Fruit fly (Drosophila melanogaster) whole organism, embryonic: Measurements from ENCODE around the gene Gcn5.

Experiments
- ATbp ChIP-seq: fragments of 200-800 bp; sonication (Bioruptor generic); optimal IDR thresholded peaks from 2 replicates; lab custom pipeline; 2017; ENCODE audit warnings: missing biosample characterization, mild to moderate bottlenecking, missing genetic modification characterization, missing genetic modification reagents
- Ada2b ChIP-seq: fragments of 200-800 bp; sonication (Bioruptor generic); IDR thresholded peaks from 2 replicates; pipeline ENCODE4 v1.3.6; 2022; ENCODE audit warnings: missing biosample characterization, missing genetic modification characterization
- Adf1 ChIP-seq: fragments of 200-800 bp; sonication (Bioruptor generic); IDR thresholded peaks from 2 replicates; pipeline ENCODE4 v1.3.6; 2022; ENCODE audit warnings: missing biosample characterization, missing genetic modification characterization
- Bdp1 ChIP-seq: fragments of 200-800 bp; sonication (Bioruptor generic); optimal IDR thresholded peaks from 3 replicates; lab custom pipeline; 2016; ENCODE audit warnings: missing biosample characterization, missing genetic modification characterization
- Bteb2 ChIP-seq: fragments of 200-800 bp; sonication (Bioruptor generic); optimal IDR thresholded peaks from 2 replicates; lab custom pipeline; 2016; ENCODE audit warnings: missing biosample characterization, missing genetic modification characterization
- CG10209 ChIP-seq: fragments of 200-800 bp; sonication (Bioruptor generic); optimal IDR thresholded peaks from 3 replicates; lab custom pipeline; 2017; ENCODE audit warnings: missing biosample characterization, mild to moderate bottlenecking, missing genetic modification characterization, missing genetic modification reagents
- CG10274 ChIP-seq: fragments of 200-800 bp; sonication (Bioruptor generic); optimal IDR thresholded peaks from 3 replicates; lab custom pipeline; 2017; ENCODE audit warnings: missing biosample characterization, mild to moderate bottlenecking, missing genetic modification characterization
- CG11093 ChIP-seq: fragments of 200-800 bp; sonication (Bioruptor generic); IDR thresholded peaks from 3 replicates; pipeline ENCODE4 v1.3.6; 2022; ENCODE audit warnings: missing biosample characterization, missing genetic modification characterization
- CG11398 ChIP-seq: fragments of 200-800 bp; sonication (Bioruptor generic); optimal IDR thresholded peaks from 2 replicates; lab custom pipeline; 2016; ENCODE audit warnings: missing biosample characterization, missing genetic modification characterization
- CG12071 ChIP-seq: fragments of 200-800 bp; sonication (Bioruptor generic); optimal IDR thresholded peaks from 3 replicates; lab custom pipeline; 2018; ENCODE audit warnings: missing biosample characterization, mild to moderate bottlenecking, missing genetic modification characterization
- CG12391 ChIP-seq: fragments of 200-800 bp; sonication (Bioruptor generic); optimal IDR thresholded peaks from 3 replicates; lab custom pipeline; 2018; ENCODE audit warnings: missing biosample characterization, mild to moderate bottlenecking, missing genetic modification characterization, moderate library complexity
- CG12769 ChIP-seq: fragments of 200-800 bp; sonication (Bioruptor generic); optimal IDR thresholded peaks from 2 replicates; lab custom pipeline; 2019; ENCODE audit warnings: missing biosample characterization, mild to moderate bottlenecking, missing genetic modification characterization, moderate library complexity
- CG14710 ChIP-seq: fragments of 200-800 bp; sonication (Bioruptor generic); optimal IDR thresholded peaks from 3 replicates; lab custom pipeline; 2019; ENCODE audit warnings: missing biosample characterization, mild to moderate bottlenecking, missing genetic modification characterization, moderate library complexity
- CG15011 ChIP-seq: fragments of 200-800 bp; sonication (Bioruptor generic); optimal IDR thresholded peaks from 3 replicates; lab custom pipeline; 2018; ENCODE audit warnings: missing biosample characterization, mild to moderate bottlenecking, missing genetic modification characterization
- CG3281 ChIP-seq: fragments of 200-800 bp; sonication (Bioruptor generic); optimal IDR thresholded peaks from 3 replicates; lab custom pipeline; 2017; ENCODE audit warnings: missing biosample characterization, mild to moderate bottlenecking, missing genetic modification characterization
- CG3407 ChIP-seq: fragments of 200-800 bp; sonication (Bioruptor generic); optimal IDR thresholded peaks from 2 replicates; lab custom pipeline; 2018; ENCODE audit warnings: missing biosample characterization, mild to moderate bottlenecking, missing genetic modification characterization
- CG7271 ChIP-seq: fragments of 200-800 bp; sonication (Bioruptor generic); optimal IDR thresholded peaks from 2 replicates; lab custom pipeline; 2018; ENCODE audit warnings: missing biosample characterization, mild to moderate bottlenecking, missing genetic modification characterization, moderate library complexity
- CG7987 ChIP-seq: fragments of 200-800 bp; sonication (Bioruptor generic); optimal IDR thresholded peaks from 2 replicates; lab custom pipeline; 2018; ENCODE audit warnings: missing biosample characterization, mild to moderate bottlenecking, missing genetic modification characterization, moderate library complexity
- CG8944 ChIP-seq: fragments of 200-800 bp; sonication (Bioruptor generic); optimal IDR thresholded peaks from 3 replicates; lab custom pipeline; 2016; ENCODE audit warnings: missing biosample characterization, missing genetic modification characterization
- D19A ChIP-seq: fragments of 200-800 bp; optimal IDR thresholded peaks from 3 replicates; lab custom pipeline; 2019; ENCODE audit warnings: missing biosample characterization, mild to moderate bottlenecking, missing genetic modification characterization, moderate library complexity
- Doc3 ChIP-seq: fragments of 200-800 bp; sonication (Bioruptor generic); IDR thresholded peaks from 3 replicates; pipeline ENCODE4 v1.3.6; 2022; ENCODE audit warnings: missing biosample characterization, missing genetic modification characterization; ENCODE audit not compliant: partially characterized antibody
- Gug ChIP-seq: fragments of 200-800 bp; sonication (Bioruptor generic); IDR thresholded peaks from 4 replicates; pipeline ENCODE4 v1.3.6; 2022; ENCODE audit warnings: missing biosample characterization, missing genetic modification characterization
- HLH3B ChIP-seq: fragments of 200-800 bp; sonication (Bioruptor generic); IDR thresholded peaks from 2 replicates; pipeline ENCODE4 v1.3.6; 2022; ENCODE audit warnings: missing biosample characterization, missing genetic modification characterization
- HmgD ChIP-seq: fragments of 200-800 bp; sonication (Bioruptor generic); optimal IDR thresholded peaks from 3 replicates; lab custom pipeline; 2016; ENCODE audit warnings: missing biosample characterization, missing genetic modification characterization
- Jarid2 ChIP-seq: fragments of 200-800 bp; sonication (Bioruptor generic); optimal IDR thresholded peaks from 3 replicates; lab custom pipeline; 2017; ENCODE audit warnings: mild to moderate bottlenecking, missing biosample characterization, missing genetic modification reagents, missing genetic modification characterization
- Nf-YA ChIP-seq: fragments of 200-800 bp; sonication (Bioruptor generic); IDR thresholded peaks from 2 replicates; pipeline ENCODE4 v1.3.6; 2022; ENCODE audit warnings: missing biosample characterization, missing genetic modification characterization
- Optix ChIP-seq: fragments of 200-800 bp; sonication (Bioruptor generic); IDR thresholded peaks from 3 replicates; pipeline ENCODE4 v1.3.6; 2022; ENCODE audit warnings: missing biosample characterization, missing genetic modification characterization
- Six4 ChIP-seq: fragments of 200-800 bp; sonication (Bioruptor generic); optimal IDR thresholded peaks from 2 replicates; lab custom pipeline; 2016; ENCODE audit warnings: missing biosample characterization, missing genetic modification characterization
- Tbp ChIP-seq: fragments of >200 bp; optimal IDR thresholded peaks from 2 replicates; lab custom pipeline; 2018; ENCODE audit warnings: missing biosample characterization, missing genetic modification characterization
- caup ChIP-seq: fragments of 200-800 bp; sonication (Bioruptor generic); optimal IDR thresholded peaks from 3 replicates; lab custom pipeline; 2017; ENCODE audit warnings: missing biosample characterization, mild to moderate bottlenecking, missing genetic modification characterization, moderate library complexity; ENCODE audit not compliant: severe bottlenecking
- dmrt99B ChIP-seq: fragments of 200-800 bp; sonication (Bioruptor generic); optimal IDR thresholded peaks from 2 replicates; lab custom pipeline; 2018; ENCODE audit warnings: missing biosample characterization, mild to moderate bottlenecking, missing genetic modification characterization, moderate library complexity
- dpn ChIP-seq, 2 experiments: fragments of 200-800 bp; sonication (Bioruptor generic); optimal IDR thresholded peaks; 3 replicates each; lab custom pipeline; 2016; ENCODE audit warnings: missing biosample characterization in 2 of 2, missing genetic modification characterization in 2 of 2
- esg ChIP-seq: fragments of 200-800 bp; sonication (Bioruptor generic); conservative IDR thresholded peaks from 2 replicates; pipeline ENCODE4 v1.3.6; 2022; ENCODE audit warnings: missing biosample characterization, missing genetic modification characterization
- ftz-f1 ChIP-seq: fragments of 200-800 bp; sonication (Bioruptor generic); optimal IDR thresholded peaks from 2 replicates; lab custom pipeline; 2016; ENCODE audit warnings: missing biosample characterization, missing genetic modification characterization
- her ChIP-seq: fragments of 200-800 bp; sonication (Bioruptor generic); optimal IDR thresholded peaks from 2 replicates; lab custom pipeline; 2016; ENCODE audit warnings: missing biosample characterization, missing genetic modification characterization
- ind ChIP-seq: fragments of 200-800 bp; sonication (Bioruptor generic); optimal IDR thresholded peaks from 3 replicates; lab custom pipeline; 2016; ENCODE audit warnings: missing biosample characterization, missing genetic modification characterization
- klu ChIP-seq: fragments of 200-800 bp; sonication (Bioruptor generic); IDR thresholded peaks from 2 replicates; pipeline ENCODE4 v1.3.6; 2022; ENCODE audit warnings: missing biosample characterization, missing genetic modification characterization
- odd ChIP-seq: fragments of 200-800 bp; sonication (Bioruptor generic); optimal IDR thresholded peaks from 2 replicates; lab custom pipeline; 2017; ENCODE audit warnings: missing biosample characterization, mild to moderate bottlenecking, missing genetic modification characterization
- otp ChIP-seq: fragments of 200-800 bp; sonication (Bioruptor generic); IDR thresholded peaks from 3 replicates; pipeline ENCODE4, ENCODE4 v1.3.6; 2022; ENCODE audit warnings: missing biosample characterization, missing genetic modification characterization
- pho ChIP-seq: fragments of 200-800 bp; sonication (Bioruptor generic); optimal IDR thresholded peaks from 2 replicates; lab custom pipeline; 2016; ENCODE audit warnings: missing biosample characterization, missing genetic modification characterization
- psq ChIP-seq: fragments of 200-800 bp; sonication (Bioruptor generic); optimal IDR thresholded peaks from 2 replicates; lab custom pipeline; 2017; ENCODE audit warnings: missing biosample characterization, missing genetic modification characterization
- ssp ChIP-seq: fragments of 200-800 bp; sonication (Bioruptor generic); IDR thresholded peaks from 2 replicates; pipeline ENCODE4 v1.3.6; 2022; ENCODE audit warnings: missing biosample characterization, missing genetic modification characterization
- stc ChIP-seq: fragments of 200-800 bp; sonication (Bioruptor generic); IDR thresholded peaks from 2 replicates; pipeline ENCODE4 v1.3.6; 2022; ENCODE audit warnings: missing biosample characterization, missing genetic modification characterization
- stwl ChIP-seq: fragments of 200-800 bp; sonication (Bioruptor generic); optimal IDR thresholded peaks from 3 replicates; lab custom pipeline; 2018; ENCODE audit warnings: missing biosample characterization, mild to moderate bottlenecking, missing genetic modification characterization, moderate library complexity
- tna ChIP-seq: fragments of 200-800 bp; sonication (Bioruptor generic); IDR thresholded peaks from 2 replicates; pipeline ENCODE4 v1.3.6; 2022; ENCODE audit warnings: missing biosample characterization, missing genetic modification characterization; ENCODE audit not compliant: partially characterized antibody
- trem ChIP-seq: fragments of 200-800 bp; optimal IDR thresholded peaks from 3 replicates; lab custom pipeline; 2019; ENCODE audit warnings: missing biosample characterization, mild to moderate bottlenecking, missing genetic modification characterization, moderate library complexity
- wdn ChIP-seq: fragments of 200-800 bp; sonication (Bioruptor generic); IDR thresholded peaks from 2 replicates; pipeline ENCODE4 v1.3.6; 2022; ENCODE audit warnings: missing biosample characterization, missing genetic modification characterization
- z ChIP-seq: fragments of 200-800 bp; sonication (Bioruptor generic); IDR thresholded peaks from 3 replicates; pipeline ENCODE4 v1.3.6; 2022; ENCODE audit warnings: missing biosample characterization, missing genetic modification characterization
- zfh1 ChIP-seq: fragments of 200-800 bp; sonication (Bioruptor generic); IDR thresholded peaks from 3 replicates; pipeline ENCODE4 v1.3.6; 2022; ENCODE audit warnings: missing biosample characterization, missing genetic modification characterization
- zfh2 ChIP-seq: fragments of 200-800 bp; sonication (Bioruptor generic); optimal IDR thresholded peaks from 2 replicates; lab custom pipeline; 2016; ENCODE audit warnings: missing biosample characterization, missing genetic modification characterization

Gene Gcn5

DNA sequence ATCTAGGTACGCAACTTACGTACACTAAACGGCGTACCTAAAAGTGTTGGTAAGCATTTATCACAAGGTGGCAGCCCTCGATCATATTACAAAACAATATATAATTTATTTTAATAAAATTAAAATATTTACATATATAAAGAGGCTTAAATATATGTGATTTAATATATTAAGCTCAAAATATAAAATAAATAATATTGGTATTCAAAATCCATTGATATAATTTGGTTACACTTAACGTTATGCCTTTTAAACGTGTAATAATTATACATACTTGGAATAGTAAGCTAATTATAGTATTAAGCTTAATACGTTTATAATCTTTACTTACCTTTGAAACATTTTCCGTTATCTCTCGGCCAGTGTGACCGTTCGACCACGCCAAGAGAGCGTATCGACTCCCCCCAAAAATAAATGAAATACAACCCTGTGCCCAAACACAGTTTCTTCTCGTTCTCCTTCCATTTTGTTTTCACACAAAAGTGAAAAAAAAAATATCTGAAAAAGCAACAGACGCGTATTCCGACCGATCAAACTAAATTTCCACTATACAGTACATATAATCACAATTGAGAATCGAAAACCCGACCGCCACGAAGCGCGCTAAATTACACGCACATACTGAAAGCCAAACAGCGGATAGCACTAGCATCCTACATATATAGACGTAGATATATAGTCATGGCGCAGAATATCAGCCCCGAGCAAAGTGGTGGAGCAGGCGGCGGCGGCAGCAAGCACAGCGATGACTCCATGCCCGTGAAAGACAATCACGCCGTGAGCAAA lies 19.8 kb downstream of the Gcn5 start, which contains the start of the genes CG10646 and vih (continued):
- peak; percentile 55 for TF ChIP-seq Six4 (GFP tag; lab: Kevin White, UChicago)
- no peak for TF ChIP-seq CG8944 (GFP tag; lab: Kevin White, UChicago)
- no peak for TF ChIP-seq Bdp1 (GFP tag; lab: Kevin White, UChicago)
- TF ChIP-seq zfh2 (GFP tag; lab: Kevin White, UChicago): peak; percentile 22
- peak; percentile 14 for TF ChIP-seq dmrt99B (tag; lab: Kevin White, UChicago)
- TF ChIP-seq CG10274 (GFP tag; lab: Kevin White, UChicago): no peak
- peak; percentile 47 for TF ChIP-seq caup (GFP tag; lab: Kevin White, UChicago)
- TF ChIP-seq esg (GFP tag; lab: Robert Waterston, UW): no peak
- TF ChIP-seq CG7987: no peak
- no peak for TF ChIP-seq HmgD
- TF ChIP-seq CG10209 (GFP tag; lab: Kevin White, UChicago): peak; percentile 48
- TF ChIP-seq Bteb2 (GFP tag; lab: Kevin White, UChicago): no peak
- peak; percentile 82 for TF ChIP-seq CG14710 (tag; lab: Kevin White, UChicago)
- TF ChIP-seq CG11093: no peak
- no peak for TF ChIP-seq pho (GFP tag; lab: Kevin White, UChicago)
- no peak; the same call in 3 of the 4 replicates for TF ChIP-seq Gug (GFP tag; lab: Robert Waterston, UW)
- TF ChIP-seq trem (tag; lab: Kevin White, UChicago): peak; percentile 96
- no peak for TF ChIP-seq CG3407 (GFP tag; lab: Kevin White, UChicago)
- TF ChIP-seq odd (GFP tag; lab: Kevin White, UChicago): peak; percentile 36
- peak; percentile 88 for TF ChIP-seq stwl
- TF ChIP-seq Adf1 (GFP tag; lab: Robert Waterston, UW): no peak
- no peak for TF ChIP-seq CG12769
- no peak for TF ChIP-seq CG11398 (GFP tag; lab: Kevin White, UChicago)
- no peak; the same call in 2 of the 3 replicates for TF ChIP-seq Doc3 (GFP tag; lab: Robert Waterston, UW)
- no peak for TF ChIP-seq z
- no peak for TF ChIP-seq wdn (GFP tag; lab: Robert Waterston, UW)
- peak; percentile 24 for TF ChIP-seq psq (GFP tag; lab: Kevin White, UChicago)
- no peak for TF ChIP-seq CG15011 (GFP tag; lab: Kevin White, UChicago)
- TF ChIP-seq CG7271: peak; percentile 51
- no peak for TF ChIP-seq Optix
- TF ChIP-seq Nf-YA: no peak
- TF ChIP-seq ATbp: no peak
- TF ChIP-seq Tbp: no peak
- TF ChIP-seq ftz-f1: peak; percentile 25
- TF ChIP-seq CG12391: peak; percentile 77
- peak; percentile 48 for TF ChIP-seq CG3281 (GFP tag; lab: Kevin White, UChicago)
- 0 out of 2 replicates have a peak, but pooled peaks have one; percentile 18 for TF ChIP-seq Ada2b (GFP tag; lab: Robert Waterston, UW)
- TF ChIP-seq tna (GFP tag; lab: Robert Waterston, UW): no peak
- TF ChIP-seq D19A (tag; lab: Kevin White, UChicago): peak; percentile 35
- no peak for TF ChIP-seq CG12071 (GFP tag; lab: Kevin White, UChicago)
- TF ChIP-seq zfh1: no peak; the same call in 2 of the 3 replicates
- peak; percentile 59 for TF ChIP-seq ind
- TF ChIP-seq ssp (GFP tag; lab: Robert Waterston, UW): no peak
- peak; percentile 31 to 43 for TF ChIP-seq dpn (GFP tag; optimal IDR thresholded peaks at IDR 0.05; lab: Kevin White, UChicago)
- TF ChIP-seq HLH3B (GFP tag; lab: Robert Waterston, UW): 0 out of 2 replicates have a peak, but pooled peaks have one; percentile 23
- no peak for TF ChIP-seq otp
- TF ChIP-seq Jarid2 (GFP tag; lab: Kevin White, UChicago): no peak
- no peak; the same call in 1 of the 2 replicates for TF ChIP-seq stc (GFP tag; lab: Robert Waterston, UW)
- TF ChIP-seq klu (GFP tag; lab: Robert Waterston, UW): no peak
- no peak for TF ChIP-seq her (GFP tag; lab: Kevin White, UChicago)
